Worm (Caenorhabditis elegans) whole organism, young adult: ENCODE results near the gene C55C3.4.

ENCODE experiments used
- B0261.1 ChIP-seq: sonication (generic microtip); optimal IDR thresholded peaks from 2 replicates; lab custom pipeline; 2016; ENCODE audit warnings: mild to moderate bottlenecking, missing genetic modification characterization, moderate library complexity, missing compliant biosample characterization
- B0336.3 ChIP-seq: fragments of 200-800 bp; sonication (Bioruptor generic); IDR thresholded peaks from 2 replicates; pipeline ENCODE4 v1.3.6; 2022; ENCODE audit warnings: missing genetic modification characterization, missing compliant biosample characterization
- C06A6.2 ChIP-seq: fragments of 200-800 bp; sonication (Bioruptor generic); conservative IDR thresholded peaks from 2 replicates; pipeline ENCODE4 v1.3.6; 2022; ENCODE audit warnings: missing genetic modification characterization, missing compliant biosample characterization
- F10E7.11 ChIP-seq: sonication (generic microtip); optimal IDR thresholded peaks from 2 replicates; lab custom pipeline; 2017; ENCODE audit warnings: mild to moderate bottlenecking, missing genetic modification characterization, moderate library complexity, missing compliant biosample characterization
- F22D6.2 ChIP-seq: sonication (generic microtip); optimal IDR thresholded peaks from 2 replicates; lab custom pipeline; 2016; ENCODE audit warnings: mild to moderate bottlenecking, missing genetic modification characterization, missing compliant biosample characterization
- F52B5.7 ChIP-seq: sonication (generic microtip); optimal IDR thresholded peaks from 2 replicates; lab custom pipeline; 2016; ENCODE audit warnings: mild to moderate bottlenecking, missing genetic modification characterization, missing compliant biosample characterization
- K11D2.4 ChIP-seq: fragments of 200-800 bp; sonication (Bioruptor generic); IDR thresholded peaks from 2 replicates; pipeline ENCODE4 v1.3.6; 2022; ENCODE audit warnings: missing genetic modification reagents, missing genetic modification characterization, missing compliant biosample characterization
- K12H6.12 ChIP-seq: fragments of 200-800 bp; sonication (Bioruptor generic); optimal IDR thresholded peaks from 2 replicates; lab custom pipeline; 2018; ENCODE audit warnings: mild to moderate bottlenecking, missing genetic modification characterization, missing compliant biosample characterization
- T26A5.8 ChIP-seq: sonication (generic microtip); optimal IDR thresholded peaks from 2 replicates; lab custom pipeline; 2016; ENCODE audit warnings: missing genetic modification characterization, missing compliant biosample characterization
- Y56A3A.18 ChIP-seq: fragments of 200-800 bp; sonication (Bioruptor generic); IDR thresholded peaks from 2 replicates; pipeline ENCODE4 v1.3.6; 2022; ENCODE audit warnings: missing genetic modification reagents, missing genetic modification characterization, missing compliant biosample characterization
- aptf-2 ChIP-seq: fragments of 200-800 bp; sonication (Bioruptor generic); conservative IDR thresholded peaks from 2 replicates; pipeline ENCODE4 v1.3.6; 2022; ENCODE audit warnings: missing genetic modification reagents, missing genetic modification characterization, missing compliant biosample characterization
- atf-7 ChIP-seq: sonication (generic microtip); optimal IDR thresholded peaks from 2 replicates; lab custom pipeline; 2017; ENCODE audit warnings: mild to moderate bottlenecking, missing genetic modification characterization, missing compliant biosample characterization
- athp-1 ChIP-seq: sonication (generic microtip); optimal IDR thresholded peaks from 2 replicates; lab custom pipeline; 2017; ENCODE audit warnings: mild to moderate bottlenecking, missing genetic modification characterization, missing compliant biosample characterization
- attf-5 ChIP-seq: fragments of 200-800 bp; sonication (Bioruptor generic); optimal IDR thresholded peaks from 2 replicates; lab custom pipeline; 2018; ENCODE audit warnings: mild to moderate bottlenecking, missing genetic modification characterization, missing compliant biosample characterization
- attf-6 ChIP-seq: fragments of 200-800 bp; sonication (Bioruptor generic); IDR thresholded peaks from 2 replicates; pipeline ENCODE4 v1.3.6; 2022; ENCODE audit warnings: missing genetic modification reagents, missing genetic modification characterization, missing compliant biosample characterization
- cebp-1 ChIP-seq, 2 experiments: fragments of 200-800 bp in 1 of 2; sonication (Bioruptor generic) in 1 of 2; sonication (generic microtip) in 1 of 2; IDR thresholded peaks in 1 of 2; optimal IDR thresholded peaks in 1 of 2; 2 replicates each; pipeline versions ENCODE4 v1.3.6 to Lab custom; 2017 to 2022; ENCODE audit warnings: missing compliant biosample characterization in 2 of 2, missing genetic modification characterization in 2 of 2, mild to moderate bottlenecking in 1 of 2, missing genetic modification reagents in 1 of 2, moderate library complexity in 1 of 2
- cebp-2 ChIP-seq: fragments of 200-800 bp; sonication (Bioruptor generic); IDR thresholded peaks from 2 replicates; pipeline ENCODE4 v1.3.6; 2022; ENCODE audit warnings: missing genetic modification characterization, missing compliant biosample characterization
- efl-1 ChIP-seq: fragments of 150-350 bp; optimal IDR thresholded peaks from 2 replicates; lab custom pipeline; 2014; ENCODE audit warnings: missing biosample characterization, missing genetic modification reagents, missing genetic modification characterization
- egrh-3 ChIP-seq: fragments of 200-800 bp; sonication (Bioruptor generic); IDR thresholded peaks from 2 replicates; pipeline ENCODE4 v1.3.6; 2022; ENCODE audit warnings: missing genetic modification reagents, missing genetic modification characterization, missing compliant biosample characterization
- fkh-3 ChIP-seq: sonication (generic microtip); optimal IDR thresholded peaks from 2 replicates; lab custom pipeline; 2016; ENCODE audit warnings: mild to moderate bottlenecking, missing genetic modification characterization, missing compliant biosample characterization
- hmg-1.2 ChIP-seq: fragments of 200-800 bp; sonication (Bioruptor generic); IDR thresholded peaks from 2 replicates; pipeline ENCODE4 v1.3.6; 2022; ENCODE audit warnings: missing genetic modification reagents, missing genetic modification characterization, missing compliant biosample characterization
- hmg-20 ChIP-seq: fragments of 200-800 bp; sonication (Bioruptor generic); IDR thresholded peaks from 2 replicates; pipeline ENCODE4 v1.3.6; 2022; ENCODE audit warnings: missing genetic modification reagents, missing genetic modification characterization, missing compliant biosample characterization
- hrde-1 ChIP-seq: sonication (generic microtip); optimal IDR thresholded peaks from 2 replicates; lab custom pipeline; 2016; ENCODE audit warnings: missing genetic modification characterization, mild to moderate bottlenecking, missing compliant biosample characterization, moderate library complexity, missing genotype, missing genetic modification reagents, borderline replicate concordance
- lin-40 ChIP-seq: sonication (generic microtip); optimal IDR thresholded peaks from 2 replicates; lab custom pipeline; 2016; ENCODE audit warnings: missing genetic modification characterization, mild to moderate bottlenecking, missing compliant biosample characterization, missing genotype, missing genetic modification reagents
- lsl-1 ChIP-seq: fragments of 200-800 bp; sonication (Bioruptor generic); optimal IDR thresholded peaks from 2 replicates; lab custom pipeline; 2018; ENCODE audit warnings: mild to moderate bottlenecking, missing genetic modification characterization, moderate library complexity, missing compliant biosample characterization
- madf-6 ChIP-seq: fragments of 200-800 bp; sonication (Bioruptor generic); IDR thresholded peaks from 2 replicates; pipeline ENCODE4 v1.3.6; 2022; ENCODE audit warnings: missing genetic modification reagents, missing genetic modification characterization, missing compliant biosample characterization
- mel-28 ChIP-seq: sonication (generic microtip); optimal IDR thresholded peaks from 2 replicates; lab custom pipeline; 2016; ENCODE audit warnings: borderline replicate concordance, mild to moderate bottlenecking, missing genetic modification characterization, missing compliant biosample characterization
- mes-4 ChIP-seq: sonication (generic microtip); optimal IDR thresholded peaks from 2 replicates; lab custom pipeline; 2016; ENCODE audit warnings: missing genotype, missing genetic modification characterization, missing compliant biosample characterization
- nfya-1 ChIP-seq: sonication (generic microtip); optimal IDR thresholded peaks from 2 replicates; lab custom pipeline; 2017; ENCODE audit warnings: antibody characterized with exemption, missing compliant biosample characterization, missing genetic modification characterization, borderline replicate concordance; ENCODE audit not compliant: insufficient read depth
- nhr-120 ChIP-seq: fragments of 200-800 bp; sonication (Bioruptor generic); IDR thresholded peaks from 2 replicates; pipeline ENCODE4 v1.3.6; 2022; ENCODE audit warnings: missing genetic modification characterization, missing compliant biosample characterization
- nhr-179 ChIP-seq: sonication (generic microtip); optimal IDR thresholded peaks from 2 replicates; lab custom pipeline; 2016; ENCODE audit warnings: mild to moderate bottlenecking, missing genetic modification characterization, missing compliant biosample characterization
- nhr-80 ChIP-seq: sonication (generic microtip); optimal IDR thresholded peaks from 2 replicates; lab custom pipeline; 2016; ENCODE audit warnings: missing genetic modification characterization, missing compliant biosample characterization
- pbrm-1 ChIP-seq: fragments of 200-800 bp; sonication (Bioruptor generic); IDR thresholded peaks from 2 replicates; pipeline ENCODE4 v1.3.6; 2022; ENCODE audit warnings: missing genetic modification reagents, missing genetic modification characterization, missing compliant biosample characterization
- rec-8 ChIP-seq, 2 experiments: sonication (generic microtip); optimal IDR thresholded peaks; 2 replicates each; lab custom pipeline; 2016; ENCODE audit warnings: mild to moderate bottlenecking in 2 of 2, missing genetic modification characterization in 2 of 2, missing genetic modification reagents in 2 of 2, missing genotype in 2 of 2, missing biosample characterization in 1 of 2, missing compliant biosample characterization in 1 of 2, moderate library complexity in 1 of 2
- repo-1 ChIP-seq: sonication (generic microtip); optimal IDR thresholded peaks from 2 replicates; lab custom pipeline; 2017; ENCODE audit warnings: mild to moderate bottlenecking, missing genetic modification characterization, missing compliant biosample characterization
- rpc-1 ChIP-seq, 2 experiments: fragments of 150-350 bp in 1 of 2; sonication (generic microtip) in 1 of 2; optimal IDR thresholded peaks; 2 replicates each; lab custom pipeline; 2014 to 2018; ENCODE audit warnings: missing biosample characterization in 1 of 2, missing genetic modification characterization in 1 of 2, missing genetic modification reagents in 1 of 2, missing genotype in 1 of 2
- snpc-1.3 ChIP-seq: sonication (generic microtip); optimal IDR thresholded peaks from 2 replicates; lab custom pipeline; 2017; ENCODE audit warnings: missing genetic modification characterization, mild to moderate bottlenecking, missing compliant biosample characterization, antibody characterized with exemption, moderate library complexity, missing genotype, missing genetic modification reagents; ENCODE audit not compliant: insufficient read depth
- snpc-3.4 ChIP-seq: sonication (generic microtip); optimal IDR thresholded peaks from 2 replicates; lab custom pipeline; 2017; ENCODE audit warnings: missing genetic modification characterization, mild to moderate bottlenecking, missing compliant biosample characterization, antibody characterized with exemption, moderate library complexity, missing genotype, missing genetic modification reagents
- snpc-4 ChIP-seq, 5 experiments: fragments of 150-350 bp in 1 of 5; sonication (generic microtip) in 4 of 5; optimal IDR thresholded peaks; 2 replicates each; lab custom pipeline; 2014 to 2018; ENCODE audit warnings: missing genetic modification characterization in 5 of 5, missing biosample characterization in 3 of 5, antibody characterized with exemption in 2 of 5, mild to moderate bottlenecking in 2 of 5, missing compliant biosample characterization in 2 of 5, missing genotype in 2 of 5, moderate library complexity in 2 of 5, missing genetic modification reagents in 1 of 5
- zim-3 ChIP-seq: sonication (generic microtip); optimal IDR thresholded peaks from 2 replicates; lab custom pipeline; 2017; ENCODE audit warnings: mild to moderate bottlenecking, missing genetic modification characterization, moderate library complexity, missing compliant biosample characterization
- ztf-26 ChIP-seq: sonication (generic microtip); optimal IDR thresholded peaks from 2 replicates; lab custom pipeline; 2017; ENCODE audit warnings: missing genetic modification characterization, missing compliant biosample characterization
- ztf-28 ChIP-seq: fragments of 200-800 bp; sonication (Bioruptor generic); IDR thresholded peaks from 2 replicates; pipeline ENCODE4 v1.3.6; 2022; ENCODE audit warnings: missing genetic modification reagents, missing genetic modification characterization, missing compliant biosample characterization

Gene C55C3.4

DNA sequence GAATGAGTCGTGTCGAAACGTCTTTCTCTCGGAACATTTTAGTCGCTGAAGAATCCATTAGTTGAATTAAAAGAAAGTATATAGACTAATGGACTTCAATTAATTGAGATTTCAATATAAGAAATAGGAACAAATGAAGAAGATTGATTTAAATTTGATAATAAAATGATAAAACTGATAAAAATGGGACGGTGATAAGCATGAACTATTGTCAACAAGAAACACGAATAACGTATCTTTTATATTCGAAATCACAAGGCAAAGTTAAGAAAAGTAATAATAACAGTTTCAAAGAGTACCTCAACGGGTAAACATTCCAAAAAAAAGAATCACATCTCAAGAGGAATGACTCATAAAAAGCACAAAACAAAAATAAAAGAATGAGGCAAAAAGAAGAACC is 8.5 kb downstream of the C55C3.4 start, which contains the start of gene T19E7.6:
Gene T19E7.6 (minus strand): TSS at position 45 of the 400 bp plus-strand sequence.
- no peak for TF ChIP-seq rpc-1 (optimal IDR thresholded peaks at IDR 0.05; lab: Kevin White, UChicago)
- no peak for TF ChIP-seq rpc-1 (tag; optimal IDR thresholded peaks at IDR 0.05; lab: Kevin White, UChicago)
- TF ChIP-seq ztf-28 = no peak
- TF ChIP-seq lin-40 (tag; lab: Kevin White, UChicago) = no peak
- TF ChIP-seq F10E7.11 = no peak
- TF ChIP-seq hmg-1.2 (GFP tag; lab: Robert Waterston, UW) = no peak
- TF ChIP-seq attf-5 (GFP tag; lab: Kevin White, UChicago) = no peak
- no peak for TF ChIP-seq snpc-1.3 (tag; lab: Kevin White, UChicago)
- no peak for TF ChIP-seq madf-6 (GFP tag; lab: Robert Waterston, UW)
- TF ChIP-seq T26A5.8 = no peak
- TF ChIP-seq zim-3 = no peak

ce11 chrIV:5667191-5667590 is 10.8 kb downstream of the C55C3.4 start:
- no peak for TF ChIP-seq cebp-1 (GFP tag; IDR thresholded peaks at IDR 0.05; lab: Robert Waterston, UW)
- TF ChIP-seq cebp-1 (tag; optimal IDR thresholded peaks at IDR 0.05; lab: Kevin White, UChicago) = peak; percentile 19
- no peak for TF ChIP-seq ztf-26 (tag; lab: Kevin White, UChicago)
- no peak for TF ChIP-seq athp-1 (tag; lab: Kevin White, UChicago)
- no peak for TF ChIP-seq aptf-2 (GFP tag; lab: Robert Waterston, UW)
- TF ChIP-seq B0336.3 (GFP tag; lab: Robert Waterston, UW) = no peak
- no peak for TF ChIP-seq K11D2.4
- TF ChIP-seq nhr-80 (tag; lab: Kevin White, UChicago) = peak; percentile 5
- TF ChIP-seq F52B5.7 (tag; lab: Kevin White, UChicago) = no peak
- TF ChIP-seq hmg-1.2 (GFP tag; lab: Robert Waterston, UW) = peak; percentile 19; the same call in 1 of the 2 replicates
- TF ChIP-seq attf-6 (GFP tag; lab: Robert Waterston, UW) = no peak
- TF ChIP-seq F10E7.11 = no peak
- no peak for TF ChIP-seq mel-28 (tag; lab: Kevin White, UChicago)

DNA sequence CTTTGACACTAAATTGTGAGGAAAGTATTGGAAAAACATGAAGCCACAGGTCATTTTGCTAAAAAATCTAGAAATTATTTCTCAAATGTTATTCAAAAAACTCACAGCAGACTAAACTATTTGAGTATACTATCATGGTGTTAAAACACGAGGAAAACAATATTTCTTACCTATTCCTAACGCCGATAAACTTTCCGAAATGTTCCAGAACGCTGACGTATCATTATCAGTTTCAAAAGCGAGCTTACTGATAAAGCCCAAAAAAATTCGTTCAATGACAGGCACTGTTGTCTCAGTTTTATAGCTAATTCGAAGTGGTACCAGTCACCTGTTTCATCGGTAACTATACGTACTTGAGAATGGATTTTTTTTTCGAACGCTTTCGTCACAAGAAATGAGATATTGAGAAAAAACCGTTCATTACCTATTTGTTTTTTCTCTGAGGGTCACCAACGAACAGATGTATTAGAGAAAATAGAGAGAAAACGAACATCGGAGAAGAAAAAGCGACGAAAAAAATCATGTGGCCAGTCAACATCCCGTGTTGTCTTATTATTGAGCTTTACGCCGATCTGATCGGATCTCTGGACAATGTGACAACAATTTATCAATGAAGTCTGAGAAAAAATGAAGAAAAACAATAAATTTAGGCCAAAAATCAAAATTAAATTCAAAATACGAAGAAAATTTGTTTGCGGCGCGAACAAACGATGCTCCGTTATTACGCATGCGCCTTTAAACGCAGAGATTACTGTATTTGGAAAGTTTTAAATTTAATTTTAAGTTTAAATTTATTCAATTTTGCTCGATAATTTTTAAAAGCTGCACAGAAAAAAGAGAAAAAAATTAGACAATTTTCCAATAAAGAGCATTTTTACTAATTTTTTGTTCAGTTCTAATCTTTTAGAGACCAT is 11.6 kb downstream of the C55C3.4 start:
- no peak for TF ChIP-seq nhr-120
- TF ChIP-seq nhr-179 (tag; lab: Kevin White, UChicago) = no peak
- no peak for TF ChIP-seq C06A6.2 (GFP tag; lab: Robert Waterston, UW)
- no peak for TF ChIP-seq cebp-2
- TF ChIP-seq lsl-1 (GFP tag; lab: Kevin White, UChicago) = peak; percentile 87
- peak; percentile 70 for TF ChIP-seq snpc-4 (GFP tag; optimal IDR thresholded peaks at IDR 0.05; lab: Kevin White, UChicago)
- TF ChIP-seq snpc-4 (tag; optimal IDR thresholded peaks at IDR 0.05; lab: Kevin White, UChicago) = peak in 3 of 4 experiments; percentile 87 to 92 (median 90)
- TF ChIP-seq fkh-3 = no peak
- no peak for TF ChIP-seq F22D6.2 (tag; lab: Kevin White, UChicago)
- no peak for TF ChIP-seq rec-8 (tag; optimal IDR thresholded peaks at IDR 0.05; lab: Kevin White, UChicago)
- TF ChIP-seq repo-1 (tag; lab: Kevin White, UChicago) = no peak
- TF ChIP-seq efl-1 = peak; percentile 76
- no peak for TF ChIP-seq atf-7 (tag; lab: Kevin White, UChicago)
- no peak for TF ChIP-seq snpc-3.4 (tag; lab: Kevin White, UChicago)
- TF ChIP-seq nfya-1 (tag; lab: Kevin White, UChicago) = no peak
- TF ChIP-seq K12H6.12 (tag; lab: Kevin White, UChicago) = no peak
- no peak for TF ChIP-seq hmg-20 (GFP tag; lab: Robert Waterston, UW)
- no peak for TF ChIP-seq Y56A3A.18 (GFP tag; lab: Robert Waterston, UW)
- no peak for TF ChIP-seq hrde-1 (tag; lab: Kevin White, UChicago)
- no peak for TF ChIP-seq mes-4 (tag; lab: Kevin White, UChicago)
- 0 out of 2 replicates have a peak, but pooled peaks have one; percentile 20 for TF ChIP-seq pbrm-1
- no peak for TF ChIP-seq egrh-3 (GFP tag; lab: Robert Waterston, UW)
- no peak for TF ChIP-seq B0261.1 (tag; lab: Kevin White, UChicago)
- no peak for TF ChIP-seq attf-6 (GFP tag; lab: Robert Waterston, UW)
